Fruit fly (Drosophila melanogaster) whole organism, prepupa: ENCODE results near the gene CG2767.
A peak's percentile ranks its signal among the peaks of the same experiment; 100 is the strongest.

ENCODE experiments used
- CG31627 ChIP-seq: fragments of 200-800 bp; sonication (Bioruptor generic); optimal IDR thresholded peaks from 3 replicates; lab custom pipeline; 2016; ENCODE audit warnings: missing biosample characterization, missing genetic modification characterization
- CG6163 ChIP-seq: fragments of 200-800 bp; sonication (Bioruptor generic); IDR thresholded peaks from 3 replicates; pipeline ENCODE4 v1.3.6; 2022; ENCODE audit warnings: missing biosample characterization, missing genetic modification characterization
- CG6808 ChIP-seq: fragments of 200-800 bp; sonication (Bioruptor generic); optimal IDR thresholded peaks from 3 replicates; lab custom pipeline; 2017; ENCODE audit warnings: missing biosample characterization, missing genetic modification characterization, mild to moderate bottlenecking, moderate library complexity, missing genetic modification reagents
- CG8119 ChIP-seq: fragments of 200-800 bp; sonication (Bioruptor generic); IDR thresholded peaks from 3 replicates; pipeline ENCODE4 v1.3.6; 2022; ENCODE audit warnings: missing biosample characterization, missing genetic modification characterization
- Eip75B ChIP-seq: fragments of 200-800 bp; sonication (Bioruptor generic); optimal IDR thresholded peaks from 3 replicates; lab custom pipeline; 2016; ENCODE audit warnings: missing biosample characterization, missing genetic modification characterization
- Eip78C ChIP-seq: fragments of 200-800 bp; sonication (Bioruptor generic); peaks from one replicate; lab custom pipeline; 2016; ENCODE audit warnings: missing biosample characterization, missing genetic modification characterization
- Eip93F ChIP-seq: fragments of 200-800 bp; sonication (Bioruptor generic); optimal IDR thresholded peaks from 2 replicates; lab custom pipeline; 2016; ENCODE audit warnings: missing biosample characterization, mild to moderate bottlenecking, missing genetic modification characterization
- Gug ChIP-seq: fragments of 200-800 bp; sonication (Bioruptor generic); IDR thresholded peaks from 2 replicates; pipeline ENCODE4 v1.3.6; 2022; ENCODE audit warnings: missing biosample characterization, missing genetic modification characterization
- Hr39 ChIP-seq: fragments of 200-800 bp; sonication (Bioruptor generic); optimal IDR thresholded peaks from 2 replicates; lab custom pipeline; 2016; ENCODE audit warnings: missing biosample characterization, missing genetic modification characterization
- Hr4 ChIP-seq: fragments of 200-800 bp; sonication (Bioruptor generic); optimal IDR thresholded peaks from 3 replicates; lab custom pipeline; 2016; ENCODE audit warnings: missing biosample characterization, missing genetic modification characterization
- cyc ChIP-seq: fragments of 200-800 bp; sonication (Bioruptor generic); optimal IDR thresholded peaks from 3 replicates; lab custom pipeline; 2016; ENCODE audit warnings: missing biosample characterization, missing genetic modification characterization
- dac ChIP-seq: fragments of 200-800 bp; sonication (Bioruptor generic); optimal IDR thresholded peaks from 2 replicates; lab custom pipeline; 2017; ENCODE audit warnings: missing biosample characterization, mild to moderate bottlenecking, missing genetic modification characterization
- fd85E ChIP-seq: fragments of 200-800 bp; sonication (Bioruptor generic); optimal IDR thresholded peaks from 3 replicates; lab custom pipeline; 2016; ENCODE audit warnings: missing biosample characterization, missing genetic modification characterization

DNA sequence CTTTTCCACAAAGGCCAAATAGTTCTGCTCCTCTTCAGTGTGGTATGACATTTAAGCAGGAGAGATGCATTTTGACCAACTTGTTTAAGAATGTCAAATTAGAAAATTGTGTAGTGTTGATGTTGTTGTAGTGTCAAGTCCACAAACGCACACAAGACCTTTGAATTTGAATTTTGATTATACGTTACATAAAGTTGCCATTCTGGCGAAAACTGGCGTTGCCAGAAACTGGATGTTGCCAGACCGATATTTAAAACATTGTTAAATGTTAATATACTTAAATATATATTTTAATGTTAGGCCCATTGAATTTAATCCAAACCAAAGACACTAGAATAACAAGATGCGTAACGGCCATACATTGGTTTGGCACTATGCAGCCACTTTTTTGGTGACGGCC is 34.9 kb downstream of the CG2767 start:
- TF ChIP-seq Eip93F, result no peak
- no peak for TF ChIP-seq cyc
- TF ChIP-seq CG31627, result no peak
- peak; percentile 6 for TF ChIP-seq Eip78C (GFP tag; lab: Kevin White, UChicago)
- TF ChIP-seq Hr4, result no peak
- no peak for TF ChIP-seq CG6163 (GFP tag; lab: Robert Waterston, UW)
- TF ChIP-seq Gug, result no peak
- TF ChIP-seq Eip75B (GFP tag; lab: Kevin White, UChicago), result no peak
- no peak for TF ChIP-seq CG8119 (GFP tag; lab: Robert Waterston, UW)
- no peak for TF ChIP-seq dac
- no peak for TF ChIP-seq Hr39 (GFP tag; lab: Kevin White, UChicago)
- TF ChIP-seq fd85E (GFP tag; lab: Kevin White, UChicago), result no peak
- TF ChIP-seq CG6808, result no peak
